Worm (Caenorhabditis elegans) whole organism, young adult: ENCODE measurements around the gene F18E9.1.

Experiments
- B0019.2 ChIP-seq: fragments of 200-800 bp; sonication (Bioruptor generic); conservative IDR thresholded peaks from 2 replicates; pipeline ENCODE4 v1.3.6; 2022; ENCODE audit warnings: missing genetic modification reagents, missing genetic modification characterization, missing compliant biosample characterization
- B0035.1 ChIP-seq: sonication (generic microtip); optimal IDR thresholded peaks from 2 replicates; lab custom pipeline; 2016; ENCODE audit warnings: missing genetic modification characterization, mild to moderate bottlenecking, missing compliant biosample characterization, missing genotype, missing genetic modification reagents
- C06A6.2 ChIP-seq: fragments of 200-800 bp; sonication (Bioruptor generic); conservative IDR thresholded peaks from 2 replicates; pipeline ENCODE4 v1.3.6; 2022; ENCODE audit warnings: missing genetic modification characterization, missing compliant biosample characterization
- D2030.7 ChIP-seq: fragments of 200-800 bp; sonication (Bioruptor generic); IDR thresholded peaks from 2 replicates; pipeline ENCODE4 v1.3.6; 2022; ENCODE audit warnings: missing genetic modification reagents, missing genetic modification characterization, missing compliant biosample characterization
- K11D2.4 ChIP-seq: fragments of 200-800 bp; sonication (Bioruptor generic); IDR thresholded peaks from 2 replicates; pipeline ENCODE4 v1.3.6; 2022; ENCODE audit warnings: missing genetic modification reagents, missing genetic modification characterization, missing compliant biosample characterization
- T26A5.8 ChIP-seq: sonication (generic microtip); optimal IDR thresholded peaks from 2 replicates; lab custom pipeline; 2016; ENCODE audit warnings: missing genetic modification characterization, missing compliant biosample characterization
- Y56A3A.18 ChIP-seq: fragments of 200-800 bp; sonication (Bioruptor generic); IDR thresholded peaks from 2 replicates; pipeline ENCODE4 v1.3.6; 2022; ENCODE audit warnings: missing genetic modification reagents, missing genetic modification characterization, missing compliant biosample characterization
- Y95B8A.8 ChIP-seq: fragments of 200-800 bp; sonication (Bioruptor generic); IDR thresholded peaks from 2 replicates; pipeline ENCODE4 v1.3.6; 2022; ENCODE audit warnings: missing genetic modification reagents, missing genetic modification characterization, missing compliant biosample characterization
- ZK185.1 ChIP-seq: sonication (generic microtip); optimal IDR thresholded peaks from 2 replicates; lab custom pipeline; 2016; ENCODE audit warnings: mild to moderate bottlenecking, missing genetic modification characterization, missing compliant biosample characterization; ENCODE audit not compliant: poor library complexity, severe bottlenecking
- ama-1 ChIP-seq, 3 experiments: fragments of 150-350 bp in 1 of 3; sonication (generic microtip) in 2 of 3; optimal IDR thresholded peaks; 2 replicates each; lab custom pipeline; 2014 to 2018; ENCODE audit warnings: missing biosample characterization in 2 of 3, missing genetic modification characterization in 2 of 3, missing genetic modification reagents in 2 of 3
- aptf-2 ChIP-seq: fragments of 200-800 bp; sonication (Bioruptor generic); conservative IDR thresholded peaks from 2 replicates; pipeline ENCODE4 v1.3.6; 2022; ENCODE audit warnings: missing genetic modification reagents, missing genetic modification characterization, missing compliant biosample characterization
- aptf-3 ChIP-seq: fragments of 200-800 bp; sonication (Bioruptor generic); IDR thresholded peaks from 2 replicates; pipeline ENCODE4 v1.3.6; 2022; ENCODE audit warnings: missing genetic modification characterization, missing compliant biosample characterization
- attf-3 ChIP-seq: fragments of 200-800 bp; sonication (Bioruptor generic); conservative IDR thresholded peaks from 2 replicates; pipeline ENCODE4 v1.3.6; 2022; ENCODE audit warnings: missing genetic modification reagents, missing genetic modification characterization, missing compliant biosample characterization
- attf-5 ChIP-seq: fragments of 200-800 bp; sonication (Bioruptor generic); optimal IDR thresholded peaks from 2 replicates; lab custom pipeline; 2018; ENCODE audit warnings: mild to moderate bottlenecking, missing genetic modification characterization, missing compliant biosample characterization
- ceh-40 ChIP-seq: fragments of 200-800 bp; sonication (Bioruptor generic); IDR thresholded peaks from 2 replicates; pipeline ENCODE4 v1.3.6; 2022; ENCODE audit warnings: missing genetic modification characterization, missing compliant biosample characterization
- ceh-58 ChIP-seq: fragments of 200-800 bp; sonication (Bioruptor generic); IDR thresholded peaks from 2 replicates; pipeline ENCODE4 v1.3.6; 2022; ENCODE audit warnings: missing genetic modification characterization, missing compliant biosample characterization
- ceh-79 ChIP-seq: sonication (generic microtip); optimal IDR thresholded peaks from 2 replicates; lab custom pipeline; 2017; ENCODE audit warnings: mild to moderate bottlenecking, missing genetic modification characterization, missing compliant biosample characterization
- egl-18 ChIP-seq: fragments of 200-800 bp; sonication (Bioruptor generic); IDR thresholded peaks from 2 replicates; pipeline ENCODE4 v1.3.6; 2022; ENCODE audit warnings: missing genetic modification reagents, missing genetic modification characterization, missing compliant biosample characterization
- him-1 ChIP-seq: sonication (generic microtip); optimal IDR thresholded peaks from 2 replicates; lab custom pipeline; 2016; ENCODE audit warnings: missing genotype, missing genetic modification reagents, missing genetic modification characterization, missing compliant biosample characterization
- hlh-12 ChIP-seq: sonication (generic microtip); optimal IDR thresholded peaks from 2 replicates; lab custom pipeline; 2016; ENCODE audit warnings: missing genetic modification characterization, missing compliant biosample characterization
- hmg-1.2 ChIP-seq: fragments of 200-800 bp; sonication (Bioruptor generic); IDR thresholded peaks from 2 replicates; pipeline ENCODE4 v1.3.6; 2022; ENCODE audit warnings: missing genetic modification reagents, missing genetic modification characterization, missing compliant biosample characterization
- hmg-20 ChIP-seq: fragments of 200-800 bp; sonication (Bioruptor generic); IDR thresholded peaks from 2 replicates; pipeline ENCODE4 v1.3.6; 2022; ENCODE audit warnings: missing genetic modification reagents, missing genetic modification characterization, missing compliant biosample characterization
- lin-26 ChIP-seq: fragments of 200-800 bp; sonication (Bioruptor generic); IDR thresholded peaks from 2 replicates; pipeline ENCODE4 v1.3.6; 2022; ENCODE audit warnings: missing genetic modification reagents, missing genetic modification characterization, missing compliant biosample characterization
- lsl-1 ChIP-seq: fragments of 200-800 bp; sonication (Bioruptor generic); optimal IDR thresholded peaks from 2 replicates; lab custom pipeline; 2018; ENCODE audit warnings: mild to moderate bottlenecking, missing genetic modification characterization, moderate library complexity, missing compliant biosample characterization
- madf-10 ChIP-seq: sonication (generic microtip); optimal IDR thresholded peaks from 2 replicates; lab custom pipeline; 2016; ENCODE audit warnings: mild to moderate bottlenecking, missing genetic modification characterization, missing compliant biosample characterization
- madf-6 ChIP-seq: fragments of 200-800 bp; sonication (Bioruptor generic); IDR thresholded peaks from 2 replicates; pipeline ENCODE4 v1.3.6; 2022; ENCODE audit warnings: missing genetic modification reagents, missing genetic modification characterization, missing compliant biosample characterization
- madf-8 ChIP-seq: fragments of 200-800 bp; sonication (Bioruptor generic); conservative IDR thresholded peaks from 2 replicates; pipeline ENCODE4 v1.3.6; 2022; ENCODE audit warnings: missing genetic modification reagents, missing genetic modification characterization, missing compliant biosample characterization
- mcd-1 ChIP-seq: fragments of 200-800 bp; sonication (Bioruptor generic); IDR thresholded peaks from 2 replicates; pipeline ENCODE4 v1.3.6; 2022; ENCODE audit warnings: missing genetic modification reagents, missing genetic modification characterization, missing compliant biosample characterization
- nhr-80 ChIP-seq: sonication (generic microtip); optimal IDR thresholded peaks from 2 replicates; lab custom pipeline; 2016; ENCODE audit warnings: missing genetic modification characterization, missing compliant biosample characterization
- pbrm-1 ChIP-seq: fragments of 200-800 bp; sonication (Bioruptor generic); IDR thresholded peaks from 2 replicates; pipeline ENCODE4 v1.3.6; 2022; ENCODE audit warnings: missing genetic modification reagents, missing genetic modification characterization, missing compliant biosample characterization
- sea-2 ChIP-seq: fragments of 200-800 bp; sonication (Bioruptor generic); IDR thresholded peaks from 2 replicates; pipeline ENCODE4 v1.3.6; 2022; ENCODE audit warnings: missing genetic modification characterization, missing compliant biosample characterization
- snpc-1.3 ChIP-seq: sonication (generic microtip); optimal IDR thresholded peaks from 2 replicates; lab custom pipeline; 2017; ENCODE audit warnings: missing genetic modification characterization, mild to moderate bottlenecking, missing compliant biosample characterization, antibody characterized with exemption, moderate library complexity, missing genotype, missing genetic modification reagents; ENCODE audit not compliant: insufficient read depth
- snpc-4 ChIP-seq, 5 experiments: fragments of 150-350 bp in 1 of 5; sonication (generic microtip) in 4 of 5; optimal IDR thresholded peaks; 2 replicates each; lab custom pipeline; 2014 to 2018; ENCODE audit warnings: missing genetic modification characterization in 5 of 5, missing biosample characterization in 3 of 5, antibody characterized with exemption in 2 of 5, mild to moderate bottlenecking in 2 of 5, missing compliant biosample characterization in 2 of 5, missing genotype in 2 of 5, moderate library complexity in 2 of 5, missing genetic modification reagents in 1 of 5
- unc-130 ChIP-seq: sonication (generic microtip); optimal IDR thresholded peaks from 2 replicates; lab custom pipeline; 2016; ENCODE audit warnings: missing genetic modification reagents, missing genetic modification characterization, missing compliant biosample characterization
- unc-62 ChIP-seq: fragments of 150-350 bp; optimal IDR thresholded peaks from 2 replicates; lab custom pipeline; 2014; ENCODE audit warnings: missing biosample characterization, missing genetic modification reagents, missing genetic modification characterization
- ztf-18 ChIP-seq: sonication (generic microtip); optimal IDR thresholded peaks from 2 replicates; lab custom pipeline; 2016; ENCODE audit warnings: missing genotype, mild to moderate bottlenecking, missing genetic modification characterization, missing compliant biosample characterization
- ztf-26 ChIP-seq: sonication (generic microtip); optimal IDR thresholded peaks from 2 replicates; lab custom pipeline; 2017; ENCODE audit warnings: missing genetic modification characterization, missing compliant biosample characterization
- ztf-28 ChIP-seq: fragments of 200-800 bp; sonication (Bioruptor generic); IDR thresholded peaks from 2 replicates; pipeline ENCODE4 v1.3.6; 2022; ENCODE audit warnings: missing genetic modification reagents, missing genetic modification characterization, missing compliant biosample characterization

Gene F18E9.1

DNA sequence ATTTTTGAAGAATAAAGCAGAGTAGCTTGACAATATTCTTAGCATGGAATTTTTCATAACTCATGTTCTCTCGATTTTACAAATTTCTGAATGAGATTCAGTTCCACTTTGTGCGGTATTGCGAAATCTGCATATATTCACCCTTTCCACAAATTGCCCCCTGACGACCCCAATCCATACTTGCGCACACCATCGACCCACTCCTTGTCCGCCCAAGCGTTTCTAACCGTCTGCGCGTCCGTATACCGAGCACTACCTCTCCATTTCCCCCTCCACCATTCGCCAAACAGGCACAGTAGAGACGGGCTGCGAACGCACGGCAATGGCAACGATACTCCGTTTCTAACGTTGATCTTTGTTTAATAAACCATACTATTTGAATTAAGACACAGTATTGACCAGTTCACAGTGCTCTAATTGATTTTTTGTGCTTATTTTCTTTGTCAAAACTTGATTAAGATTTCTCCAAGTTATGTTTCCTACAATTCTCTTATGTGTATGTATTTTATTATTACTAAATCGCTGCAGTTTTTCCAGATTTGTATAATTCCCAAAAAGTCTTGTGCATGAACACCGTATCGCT lies 44.6 kb upstream of the F18E9.1 start, which contains the start of gene utx-1 (continued):
- TF ChIP-seq B0035.1 (tag; lab: Kevin White, UChicago) (no peak), egl-18 (no peak), ZK185.1 (peak; percentile 16), lsl-1 (no peak), ztf-18 (tag; lab: Kevin White, UChicago) (peak; percentile 9), ztf-28 (no peak), ceh-58 (no peak), pbrm-1 (GFP tag; lab: Robert Waterston, UW) (no peak), snpc-1.3 (tag; lab: Kevin White, UChicago) (no peak), hmg-20 (GFP tag; lab: Robert Waterston, UW) (no peak), lin-26 (no peak), snpc-4 (GFP tag; optimal IDR thresholded peaks at IDR 0.05; lab: Kevin White, UChicago) (no peak), snpc-4 (tag; optimal IDR thresholded peaks at IDR 0.05; lab: Kevin White, UChicago) (no peak), ceh-79 (tag; lab: Kevin White, UChicago) (no peak), ama-1 (optimal IDR thresholded peaks at IDR 0.05; lab: Kevin White, UChicago) (no peak), ama-1 (GFP tag; optimal IDR thresholded peaks at IDR 0.05; lab: Kevin White, UChicago) (no peak), sea-2 (GFP tag; lab: Robert Waterston, UW) (no peak), hlh-12 (tag; lab: Kevin White, UChicago) (no peak), Y95B8A.8 (GFP tag; lab: Robert Waterston, UW) (no peak), C06A6.2 (GFP tag; lab: Robert Waterston, UW) (no peak), madf-8 (no peak), aptf-2 (GFP tag; lab: Robert Waterston, UW) (no peak), Y56A3A.18 (GFP tag; lab: Robert Waterston, UW) (no peak), unc-62 (GFP tag; lab: Kevin White, UChicago) (no peak), D2030.7 (GFP tag; lab: Robert Waterston, UW) (no peak)

DNA sequence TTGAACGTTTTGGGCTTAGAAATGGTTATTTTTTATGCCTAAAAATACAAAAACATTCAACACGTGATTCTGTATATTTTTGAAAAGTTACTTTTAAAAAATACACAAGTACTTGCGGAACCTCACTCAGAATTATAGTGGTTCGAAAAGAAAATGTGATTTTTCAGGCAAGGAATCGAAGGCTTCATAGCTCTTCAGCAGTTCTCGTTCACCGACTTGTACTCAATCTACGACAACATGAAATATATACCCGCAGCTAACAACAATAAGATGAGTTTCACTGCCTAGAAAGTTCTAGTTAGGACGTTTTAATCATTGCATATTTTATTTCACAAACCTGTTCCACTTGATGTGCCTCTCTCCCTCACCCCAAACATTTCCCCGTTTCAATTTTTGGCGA lies 38.7 kb upstream of the F18E9.1 start:
- TF ChIP-seq mcd-1 (GFP tag; lab: Robert Waterston, UW): no peak
- no peak for TF ChIP-seq T26A5.8 (tag; lab: Kevin White, UChicago)
- no peak for TF ChIP-seq ztf-26 (tag; lab: Kevin White, UChicago)
- TF ChIP-seq aptf-3: no peak
- no peak for TF ChIP-seq B0019.2
- no peak for TF ChIP-seq nhr-80 (tag; lab: Kevin White, UChicago)
- no peak for TF ChIP-seq lsl-1
- no peak for TF ChIP-seq lin-26
- TF ChIP-seq him-1 (tag; lab: Kevin White, UChicago): no peak
- no peak for TF ChIP-seq madf-6
- no peak for TF ChIP-seq madf-10
- TF ChIP-seq madf-8: no peak
- TF ChIP-seq attf-3: no peak
- TF ChIP-seq ceh-40 (GFP tag; lab: Robert Waterston, UW): no peak
- no peak for TF ChIP-seq hmg-1.2 (GFP tag; lab: Robert Waterston, UW)
- TF ChIP-seq attf-5: no peak
- no peak for TF ChIP-seq unc-130
- TF ChIP-seq K11D2.4: no peak
